Fruit fly (Drosophila melanogaster) whole organism, embryonic: ENCODE results near the gene CG11892.
A peak's percentile ranks its signal among the peaks of the same experiment; 100 is the strongest.

Source experiments
- ATbp ChIP-seq: fragments of 200-800 bp; sonication (Bioruptor generic); optimal IDR thresholded peaks from 2 replicates; lab custom pipeline; 2017; ENCODE audit warnings: missing biosample characterization, mild to moderate bottlenecking, missing genetic modification characterization, missing genetic modification reagents
- Ada2b ChIP-seq: fragments of 200-800 bp; sonication (Bioruptor generic); IDR thresholded peaks from 2 replicates; pipeline ENCODE4 v1.3.6; 2022; ENCODE audit warnings: missing biosample characterization, missing genetic modification characterization
- Asciz ChIP-seq: fragments of 200-800 bp; sonication (Bioruptor generic); optimal IDR thresholded peaks from 2 replicates; lab custom pipeline; 2017; ENCODE audit warnings: missing biosample characterization, mild to moderate bottlenecking, missing genetic modification characterization, missing genetic modification reagents
- B-H1 ChIP-seq: fragments of 200-800 bp; sonication (Bioruptor generic); IDR thresholded peaks from 3 replicates; pipeline ENCODE4 v1.3.6; 2022; ENCODE audit warnings: missing biosample characterization, missing genetic modification characterization
- CG10366 ChIP-seq: fragments of 200-800 bp; sonication (Bioruptor generic); IDR thresholded peaks from 2 replicates; pipeline ENCODE4 v1.3.6; 2022; ENCODE audit warnings: missing biosample characterization, missing genetic modification characterization
- CG10565 ChIP-seq: fragments of 200-800 bp; sonication (Bioruptor generic); optimal IDR thresholded peaks from 3 replicates; lab custom pipeline; 2016; ENCODE audit warnings: missing biosample characterization, mild to moderate bottlenecking, missing genetic modification characterization
- CG11456 ChIP-seq: fragments of 200-800 bp; sonication (Bioruptor generic); IDR thresholded peaks from 3 replicates; pipeline ENCODE4 v1.3.6; 2022; ENCODE audit warnings: missing biosample characterization, missing genetic modification characterization
- CG14965 ChIP-seq: fragments of 200-800 bp; sonication (Bioruptor generic); optimal IDR thresholded peaks from 2 replicates; lab custom pipeline; 2016; ENCODE audit warnings: missing biosample characterization, missing genetic modification characterization, borderline replicate concordance
- CG15073 ChIP-seq: fragments of 200-800 bp; sonication (Bioruptor generic); optimal IDR thresholded peaks from 2 replicates; lab custom pipeline; 2016; ENCODE audit warnings: missing biosample characterization, missing genetic modification characterization
- CG15269 ChIP-seq: fragments of 200-800 bp; sonication (Bioruptor generic); optimal IDR thresholded peaks from 2 replicates; lab custom pipeline; 2018; ENCODE audit warnings: missing biosample characterization, mild to moderate bottlenecking, missing genetic modification characterization, moderate library complexity
- CG15514 ChIP-seq: fragments of 200-800 bp; sonication (Bioruptor generic); optimal IDR thresholded peaks from 3 replicates; lab custom pipeline; 2017; ENCODE audit warnings: missing biosample characterization, missing genetic modification characterization, mild to moderate bottlenecking, moderate library complexity, missing genetic modification reagents
- CG15601 ChIP-seq: fragments of 200-800 bp; sonication (Bioruptor generic); optimal IDR thresholded peaks from 3 replicates; lab custom pipeline; 2019; ENCODE audit warnings: missing biosample characterization, mild to moderate bottlenecking, missing genetic modification characterization, moderate library complexity
- CG16815 ChIP-seq: fragments of 200-800 bp; sonication (Bioruptor generic); optimal IDR thresholded peaks from 3 replicates; lab custom pipeline; 2017; ENCODE audit warnings: missing biosample characterization, mild to moderate bottlenecking, missing genetic modification characterization
- CG16863 ChIP-seq: fragments of 200-800 bp; sonication (Bioruptor generic); optimal IDR thresholded peaks from 3 replicates; lab custom pipeline; 2016; ENCODE audit warnings: missing biosample characterization, missing genetic modification characterization
- CG17328 ChIP-seq: fragments of 200-800 bp; sonication (Bioruptor generic); IDR thresholded peaks from 2 replicates; pipeline ENCODE4 v1.3.6; 2022; ENCODE audit warnings: missing biosample characterization, missing genetic modification characterization
- CG17359 ChIP-seq: fragments of 200-800 bp; sonication (Bioruptor generic); optimal IDR thresholded peaks from 3 replicates; lab custom pipeline; 2018; ENCODE audit warnings: missing biosample characterization, mild to moderate bottlenecking, missing genetic modification characterization, moderate library complexity
- CG18262 ChIP-seq: fragments of 200-800 bp; optimal IDR thresholded peaks from 3 replicates; lab custom pipeline; 2019; ENCODE audit warnings: missing biosample characterization, mild to moderate bottlenecking, missing genetic modification characterization, moderate library complexity
- CG2116 ChIP-seq: fragments of 200-800 bp; sonication (Bioruptor generic); optimal IDR thresholded peaks from 3 replicates; lab custom pipeline; 2018; ENCODE audit warnings: missing biosample characterization, mild to moderate bottlenecking, missing genetic modification characterization
- CG2120 ChIP-seq: fragments of 200-800 bp; sonication (Bioruptor generic); optimal IDR thresholded peaks from 3 replicates; lab custom pipeline; 2016; ENCODE audit warnings: missing biosample characterization, missing genetic modification characterization
- CG2875 ChIP-seq: fragments of 200-800 bp; sonication (Bioruptor generic); optimal IDR thresholded peaks from 2 replicates; lab custom pipeline; 2017; ENCODE audit warnings: missing biosample characterization, mild to moderate bottlenecking, missing genetic modification characterization, missing genetic modification reagents
- CG31388 ChIP-seq: fragments of 200-800 bp; sonication (Bioruptor generic); optimal IDR thresholded peaks from 2 replicates; lab custom pipeline; 2016; ENCODE audit warnings: missing biosample characterization, missing genetic modification characterization
- CG32772 ChIP-seq: fragments of 200-800 bp; sonication (Bioruptor generic); IDR thresholded peaks from 2 replicates; pipeline ENCODE4 v1.3.6; 2022; ENCODE audit warnings: missing biosample characterization, missing genetic modification characterization
- CG33213 ChIP-seq: fragments of 200-800 bp; sonication (Bioruptor generic); optimal IDR thresholded peaks from 3 replicates; lab custom pipeline; 2016; ENCODE audit warnings: missing biosample characterization, missing genetic modification characterization
- CG4730 ChIP-seq: fragments of 200-800 bp; sonication (Bioruptor generic); IDR thresholded peaks from 2 replicates; pipeline ENCODE4 v1.3.6; 2022; ENCODE audit warnings: missing biosample characterization, missing genetic modification characterization
- CG5245 ChIP-seq: fragments of 200-800 bp; sonication (Bioruptor generic); optimal IDR thresholded peaks from 3 replicates; lab custom pipeline; 2016; ENCODE audit warnings: missing biosample characterization, missing genetic modification characterization
- CG8290 ChIP-seq, 3 experiments: fragments of 200-800 bp; sonication (Bioruptor generic); optimal IDR thresholded peaks; 2 replicates each; lab custom pipeline; 2016 to 2019; ENCODE audit warnings: missing biosample characterization in 3 of 3, missing genetic modification characterization in 3 of 3, mild to moderate bottlenecking in 2 of 3, moderate library complexity in 1 of 3
- CG8765 ChIP-seq: fragments of 200-800 bp; sonication (Bioruptor generic); IDR thresholded peaks from 2 replicates; pipeline ENCODE4 v1.3.6; 2022; ENCODE audit warnings: missing biosample characterization, missing genetic modification characterization
- CkIIα-i1 ChIP-seq: fragments of 200-800 bp; sonication (Bioruptor generic); IDR thresholded peaks from 2 replicates; pipeline ENCODE4 v1.3.6; 2022; ENCODE audit warnings: missing biosample characterization, missing genetic modification characterization
- D ChIP-seq, 2 experiments: fragments of 200-800 bp in 1 of 2; fragments of >200 bp in 1 of 2; sonication (Bioruptor generic) in 1 of 2; optimal IDR thresholded peaks; 2 replicates in 1 of 2; 3 replicates in 1 of 2; lab custom pipeline; 2017; ENCODE audit warnings: mild to moderate bottlenecking in 1 of 2, missing biosample characterization in 1 of 2, missing genetic modification characterization in 1 of 2, missing genetic modification reagents in 1 of 2
- D19A ChIP-seq: fragments of 200-800 bp; optimal IDR thresholded peaks from 3 replicates; lab custom pipeline; 2019; ENCODE audit warnings: missing biosample characterization, mild to moderate bottlenecking, missing genetic modification characterization, moderate library complexity
- Drgx ChIP-seq: fragments of 200-800 bp; sonication (Bioruptor generic); IDR thresholded peaks from 2 replicates; pipeline ENCODE4 v1.3.6; 2022; ENCODE audit warnings: missing biosample characterization, missing genetic modification characterization
- E2f1 ChIP-seq: fragments of 200-800 bp; sonication (Bioruptor generic); IDR thresholded peaks from 2 replicates; pipeline ENCODE4 v1.3.6; 2022; ENCODE audit warnings: missing biosample characterization, missing genetic modification characterization
- Elba2 ChIP-seq: fragments of 200-800 bp; sonication (Bioruptor generic); optimal IDR thresholded peaks from 3 replicates; lab custom pipeline; 2016; ENCODE audit warnings: missing biosample characterization, missing genetic modification characterization
- Hey ChIP-seq: fragments of 200-800 bp; sonication (Bioruptor generic); optimal IDR thresholded peaks from 3 replicates; lab custom pipeline; 2018; ENCODE audit warnings: missing biosample characterization, mild to moderate bottlenecking, missing genetic modification characterization
- Lpt ChIP-seq: fragments of >200 bp; optimal IDR thresholded peaks from 2 replicates; lab custom pipeline; 2018; ENCODE audit warnings: missing biosample characterization, missing genetic modification characterization
- Med ChIP-seq: fragments of 200-800 bp; sonication (Bioruptor generic); peaks from one replicate; lab custom pipeline; 2016; ENCODE audit warnings: missing biosample characterization, missing genetic modification characterization, mild to moderate bottlenecking, inconsistent platforms, moderate library complexity
- Mrtf ChIP-seq: fragments of 200-800 bp; sonication (Bioruptor generic); IDR thresholded peaks from 3 replicates; pipeline ENCODE4 v1.3.6; 2022; ENCODE audit warnings: missing biosample characterization, missing genetic modification characterization
- NK7.1 ChIP-seq: fragments of 200-800 bp; sonication (Bioruptor generic); optimal IDR thresholded peaks from 3 replicates; lab custom pipeline; 2016; ENCODE audit warnings: missing biosample characterization, missing genetic modification characterization
- az2 ChIP-seq: fragments of 200-800 bp; sonication (Bioruptor generic); optimal IDR thresholded peaks from 3 replicates; lab custom pipeline; 2016; ENCODE audit warnings: missing biosample characterization, missing genetic modification characterization
- cad ChIP-seq: fragments of >200 bp; optimal IDR thresholded peaks from 2 replicates; lab custom pipeline; 2017; ENCODE audit warnings: missing biosample characterization, missing genetic modification characterization
- dysf ChIP-seq: fragments of 200-800 bp; sonication (Bioruptor generic); IDR thresholded peaks from 3 replicates; pipeline ENCODE4 v1.3.6; 2022; ENCODE audit warnings: missing biosample characterization, missing genetic modification characterization
- ems ChIP-seq: fragments of 200-800 bp; sonication (Bioruptor generic); optimal IDR thresholded peaks from 3 replicates; lab custom pipeline; 2016; ENCODE audit warnings: missing biosample characterization, missing genetic modification characterization
- gfzf ChIP-seq: fragments of 200-800 bp; sonication (Bioruptor generic); optimal IDR thresholded peaks from 2 replicates; lab custom pipeline; 2016; ENCODE audit warnings: missing biosample characterization, mild to moderate bottlenecking, missing genetic modification characterization, moderate library complexity
- hb ChIP-seq: fragments of 200-800 bp; sonication (Bioruptor generic); IDR thresholded peaks from 3 replicates; pipeline ENCODE4 v1.3.6; 2022; ENCODE audit warnings: missing biosample characterization, missing genetic modification characterization; ENCODE audit not compliant: partially characterized antibody
- insv ChIP-seq, 2 experiments: fragments of 200-800 bp; sonication (Bioruptor generic); optimal IDR thresholded peaks; 3 replicates each; lab custom pipeline; 2016 to 2018; ENCODE audit warnings: missing biosample characterization in 2 of 2, missing genetic modification characterization in 2 of 2
- inv ChIP-seq: fragments of 200-800 bp; sonication (Bioruptor generic); IDR thresholded peaks from 2 replicates; pipeline ENCODE4 v1.3.6; 2022; ENCODE audit warnings: missing biosample characterization, missing genetic modification characterization; ENCODE audit not compliant: partially characterized antibody
- org-1 ChIP-seq: fragments of 200-800 bp; sonication (Bioruptor generic); optimal IDR thresholded peaks from 2 replicates; lab custom pipeline; 2017; ENCODE audit warnings: missing biosample characterization, missing genetic modification characterization
- stc ChIP-seq: fragments of 200-800 bp; sonication (Bioruptor generic); IDR thresholded peaks from 2 replicates; pipeline ENCODE4 v1.3.6; 2022; ENCODE audit warnings: missing biosample characterization, missing genetic modification characterization
- ttk ChIP-seq: fragments of 200-800 bp; sonication (Bioruptor generic); IDR thresholded peaks from 2 replicates; pipeline ENCODE4 v2.1.2; 2022; ENCODE audit warnings: missing biosample characterization, missing genetic modification characterization
- vfl ChIP-seq: fragments of 200-800 bp; sonication (Bioruptor generic); optimal IDR thresholded peaks from 2 replicates; lab custom pipeline; 2016; ENCODE audit warnings: missing biosample characterization, missing genetic modification characterization

The CG11892 gene

dm6 chr3R:25262322-25262761, 19.0 kb upstream of the CG11892 start, which contains the start of the genes Kdsr and CG11858 (continued):
- TF ChIP-seq CG16863 (GFP tag; lab: Kevin White, UChicago) (peak; percentile 15), CG17359 (no peak), insv (GFP tag; optimal IDR thresholded peaks at IDR 0.05; lab: Kevin White, UChicago) (peak in 1 of 2 experiments; percentile 81), Lpt (GFP tag; lab: Kevin White, UChicago) (no peak), Mrtf (GFP tag; lab: Robert Waterston, UW) (no peak), Drgx (GFP tag; lab: Robert Waterston, UW) (peak; percentile 52), CG2120 (GFP tag; lab: Kevin White, UChicago) (peak; percentile 82), CG15073 (GFP tag; lab: Kevin White, UChicago) (no peak), ttk (peak; percentile 43; the same call in 1 of the 2 replicates), CG8765 (GFP tag; lab: Robert Waterston, UW) (peak; percentile 53), CG17328 (GFP tag; lab: Robert Waterston, UW) (peak; percentile 65), CG15601 (tag; lab: Kevin White, UChicago) (peak; percentile 56), B-H1 (peak; percentile 43; the same call in 2 of the 3 replicates), CG5245 (GFP tag; lab: Kevin White, UChicago) (peak; percentile 24), Elba2 (GFP tag; lab: Kevin White, UChicago) (no peak), CG11456 (GFP tag; lab: Robert Waterston, UW) (0 out of 3 replicates have a peak, but pooled peaks have one; percentile 34), CG15269 (tag; lab: Kevin White, UChicago) (no peak), CG4730 (GFP tag; lab: Robert Waterston, UW) (peak; percentile 37; the same call in 1 of the 2 replicates), Hey (tag; lab: Kevin White, UChicago) (no peak), Asciz (no peak), Ada2b (GFP tag; lab: Robert Waterston, UW) (peak; percentile 57; the same call in 1 of the 2 replicates), cad (no peak), D (optimal IDR thresholded peaks at IDR 0.05; lab: Kevin White, UChicago) (no peak), D (GFP tag; optimal IDR thresholded peaks at IDR 0.05; lab: Kevin White, UChicago) (no peak), CG33213 (GFP tag; lab: Kevin White, UChicago) (peak; percentile 51), CG2116 (GFP tag; lab: Kevin White, UChicago) (peak; percentile 63), az2 (GFP tag; lab: Kevin White, UChicago) (peak; percentile 52), CG31388 (GFP tag; lab: Kevin White, UChicago) (no peak), inv (no peak), CG15514 (GFP tag; lab: Kevin White, UChicago) (peak; percentile 69), CG32772 (GFP tag; lab: Robert Waterston, UW) (peak; percentile 68), D19A (no peak), CG2875 (GFP tag; lab: Kevin White, UChicago) (no peak), CG14965 (GFP tag; lab: Kevin White, UChicago) (no peak), gfzf (GFP tag; lab: Kevin White, UChicago) (peak; percentile 66), CG10366 (GFP tag; lab: Robert Waterston, UW) (peak; percentile 52), CG16815 (peak; percentile 13), dysf (GFP tag; lab: Robert Waterston, UW) (peak; percentile 70), CG8290 (GFP tag; optimal IDR thresholded peaks at IDR 0.05; lab: Kevin White, UChicago) (peak; percentile 1), CG8290 (tag; optimal IDR thresholded peaks at IDR 0.05; lab: Kevin White, UChicago) (peak in 1 of 2 experiments; percentile 14), hb (GFP tag; lab: Robert Waterston, UW) (no peak), CkIIα-i1 (GFP tag; lab: Robert Waterston, UW) (no peak), E2f1 (peak; percentile 40; the same call in 1 of the 2 replicates), Med (GFP tag; lab: Kevin White, UChicago) (peak; percentile 95), stc (0 out of 2 replicates have a peak, but pooled peaks have one; percentile 10), NK7.1 (GFP tag; lab: Kevin White, UChicago) (no peak), CG10565 (GFP tag; lab: Kevin White, UChicago) (no peak), ems (GFP tag; lab: Kevin White, UChicago) (peak; percentile 19), vfl (GFP tag; lab: Kevin White, UChicago) (peak; percentile 3), ATbp (GFP tag; lab: Kevin White, UChicago) (no peak), org-1 (GFP tag; lab: Kevin White, UChicago) (no peak), CG18262 (tag; lab: Kevin White, UChicago) (peak; percentile 62)
